Worm (Caenorhabditis elegans) whole organism, midembryonic: Measurements from ENCODE around the gene F41E6.12.

Experiments
- T22C8.4 ChIP-seq: fragments of 200-800 bp; sonication (Bioruptor generic); IDR thresholded peaks from 2 replicates; pipeline ENCODE4 v1.3.6; 2022; ENCODE audit warnings: missing genetic modification characterization, missing compliant biosample characterization
- cog-1 ChIP-seq: sonication (generic microtip); optimal IDR thresholded peaks from 2 replicates; lab custom pipeline; 2016; ENCODE audit warnings: missing genetic modification characterization, missing compliant biosample characterization
- flt-1 ChIP-seq: fragments of 200-800 bp; sonication (Bioruptor generic); IDR thresholded peaks from 2 replicates; pipeline ENCODE4 v1.3.6; 2022; ENCODE audit warnings: missing genetic modification characterization, missing compliant biosample characterization
- klf-2 ChIP-seq: fragments of 200-800 bp; sonication (Bioruptor generic); conservative IDR thresholded peaks from 2 replicates; pipeline ENCODE4 v1.3.6; 2022; ENCODE audit warnings: missing genetic modification reagents, missing genetic modification characterization, missing compliant biosample characterization
- med-1 ChIP-seq: sonication (generic microtip); optimal IDR thresholded peaks from 2 replicates; lab custom pipeline; 2017; ENCODE audit warnings: missing genetic modification characterization, mild to moderate bottlenecking, missing compliant biosample characterization, antibody characterized with exemption, missing genetic modification reagents; ENCODE audit not compliant: insufficient read depth
- ref-1 ChIP-seq: fragments of 200-800 bp; sonication (Bioruptor generic); conservative IDR thresholded peaks from 2 replicates; pipeline ENCODE4 v1.3.6; 2022; ENCODE audit warnings: missing genetic modification reagents, missing genetic modification characterization, missing compliant biosample characterization
- tab-1 ChIP-seq: fragments of 200-800 bp; sonication (Bioruptor generic); IDR thresholded peaks from 2 replicates; pipeline ENCODE4 v1.3.6; 2022; ENCODE audit warnings: missing genetic modification characterization, missing compliant biosample characterization
- ztf-23 ChIP-seq: fragments of 200-800 bp; sonication (Bioruptor generic); IDR thresholded peaks from 2 replicates; pipeline ENCODE4 v1.3.6; 2022; ENCODE audit warnings: missing genetic modification reagents, missing genetic modification characterization, missing compliant biosample characterization
- ztf-29 ChIP-seq: fragments of 200-800 bp; sonication (Bioruptor generic); IDR thresholded peaks from 2 replicates; pipeline ENCODE4 v1.3.6; 2022; ENCODE audit warnings: missing genetic modification reagents, missing genetic modification characterization, missing compliant biosample characterization

The F41E6.12 gene

DNA sequence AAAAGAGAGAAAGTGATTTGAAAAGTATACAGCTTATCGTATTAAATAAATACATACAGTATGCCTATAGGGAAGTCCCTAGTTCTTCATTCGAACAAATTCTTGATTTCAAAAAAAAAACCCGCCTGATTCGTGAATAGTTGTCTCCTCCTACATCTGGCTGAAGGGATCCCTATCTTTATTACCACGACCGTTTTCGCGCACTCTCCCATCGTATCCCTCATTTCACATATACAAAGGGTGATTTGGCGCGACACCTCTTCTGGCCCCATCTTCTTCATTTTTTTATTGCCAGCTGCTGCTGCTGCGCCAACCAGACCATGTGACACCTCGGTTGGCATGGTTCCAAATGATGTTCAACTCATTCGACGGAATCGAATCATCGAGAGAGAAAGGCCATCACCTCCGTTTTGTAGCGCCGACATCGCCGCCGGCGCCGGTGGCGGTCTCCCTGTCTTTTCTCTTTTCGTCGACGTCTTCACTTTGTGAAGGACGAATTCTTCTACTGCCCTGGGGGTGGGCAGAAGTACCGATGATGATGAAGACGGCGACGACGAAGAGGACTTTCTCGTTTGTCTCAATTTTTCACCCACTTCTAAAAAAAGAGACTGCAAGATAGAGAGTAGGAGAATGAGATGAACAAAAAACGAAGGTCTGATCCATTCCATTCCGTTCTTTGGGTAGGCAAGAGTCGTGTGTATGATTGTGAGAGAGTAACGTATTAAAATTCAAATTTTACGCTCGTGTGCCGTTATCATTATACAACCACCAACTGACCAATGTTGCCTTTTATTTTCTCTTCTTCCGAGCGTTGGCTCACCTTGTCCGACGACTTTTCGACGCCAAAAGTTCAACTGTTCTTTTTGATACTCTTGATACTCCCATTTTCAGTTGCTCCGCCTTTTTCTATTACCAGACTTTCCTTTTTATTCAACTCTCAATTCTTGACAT is 33.4 kb upstream of the F41E6.12 start:
- TF ChIP-seq tab-1 (GFP tag; lab: Robert Waterston, UW) (no peak), ref-1 (GFP tag; lab: Robert Waterston, UW) (no peak), med-1 (GFP tag; lab: Kevin White, UChicago) (no peak), cog-1 (tag; lab: Kevin White, UChicago) (no peak), ztf-29 (no peak), T22C8.4 (GFP tag; lab: Robert Waterston, UW) (no peak), klf-2 (GFP tag; lab: Robert Waterston, UW) (no peak), ztf-23 (GFP tag; lab: Robert Waterston, UW) (no peak), flt-1 (GFP tag; lab: Robert Waterston, UW) (no peak)

DNA sequence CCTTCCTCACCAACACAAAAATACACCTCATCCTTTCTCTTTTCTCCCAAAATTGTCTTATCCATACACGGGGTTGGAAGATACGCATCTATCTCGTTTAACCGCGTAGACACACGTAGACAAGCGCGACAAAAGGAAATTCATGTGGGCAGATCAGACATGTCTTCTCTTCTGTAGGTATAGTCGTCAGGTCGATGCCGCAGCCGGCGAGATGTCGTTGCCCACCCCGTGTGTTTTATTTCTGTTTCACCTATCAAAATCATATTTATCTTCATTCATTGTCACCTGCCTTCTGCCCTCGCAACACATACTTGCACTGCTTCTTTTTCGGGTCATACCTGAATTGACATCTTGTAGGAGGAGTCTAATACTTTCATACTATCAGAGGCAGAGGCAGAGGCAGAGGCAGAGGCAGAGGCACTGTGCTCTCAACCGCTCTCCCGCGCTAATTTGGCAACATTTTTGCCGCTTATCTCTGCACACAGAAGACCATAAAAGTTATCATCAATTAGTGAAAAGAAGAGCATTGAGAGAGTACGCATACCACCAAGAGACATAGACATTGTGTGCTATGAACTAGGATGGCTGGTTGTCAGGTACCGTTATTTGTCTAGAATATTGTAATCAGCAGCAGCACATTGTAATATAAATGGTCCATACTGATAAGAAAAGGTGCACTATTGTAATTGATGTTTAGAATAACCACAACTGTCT is 32.5 kb upstream of the F41E6.12 start:
- TF ChIP-seq med-1 (GFP tag; lab: Kevin White, UChicago) (no peak), tab-1 (GFP tag; lab: Robert Waterston, UW) (no peak)

DNA sequence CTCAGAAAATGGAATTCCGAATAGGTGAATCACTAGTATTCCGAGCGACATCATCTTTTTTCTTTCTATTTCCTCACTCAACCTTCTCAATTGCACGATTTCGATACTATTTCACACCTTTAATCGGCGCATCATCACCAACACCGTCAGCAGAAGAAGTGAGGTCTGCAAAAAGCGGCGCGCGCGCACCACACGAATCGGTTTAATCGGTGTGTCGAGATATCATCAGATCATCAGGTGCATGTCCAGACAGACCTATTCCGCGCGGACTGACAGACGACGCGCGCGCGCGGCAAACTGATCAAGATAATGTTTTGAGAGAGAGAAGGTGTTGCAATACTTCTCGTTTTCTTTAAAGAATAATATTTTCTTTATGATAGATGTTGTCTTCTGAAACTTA is 31.5 kb upstream of the F41E6.12 start:
- TF ChIP-seq cog-1 (tag; lab: Kevin White, UChicago): no peak
- no peak for TF ChIP-seq med-1 (GFP tag; lab: Kevin White, UChicago)
- no peak for TF ChIP-seq klf-2 (GFP tag; lab: Robert Waterston, UW)
- TF ChIP-seq T22C8.4 (GFP tag; lab: Robert Waterston, UW): no peak
- TF ChIP-seq ztf-29: no peak
- no peak for TF ChIP-seq tab-1 (GFP tag; lab: Robert Waterston, UW)
- TF ChIP-seq ref-1 (GFP tag; lab: Robert Waterston, UW): no peak
- no peak for TF ChIP-seq ztf-23 (GFP tag; lab: Robert Waterston, UW)
- TF ChIP-seq flt-1 (GFP tag; lab: Robert Waterston, UW): no peak

DNA sequence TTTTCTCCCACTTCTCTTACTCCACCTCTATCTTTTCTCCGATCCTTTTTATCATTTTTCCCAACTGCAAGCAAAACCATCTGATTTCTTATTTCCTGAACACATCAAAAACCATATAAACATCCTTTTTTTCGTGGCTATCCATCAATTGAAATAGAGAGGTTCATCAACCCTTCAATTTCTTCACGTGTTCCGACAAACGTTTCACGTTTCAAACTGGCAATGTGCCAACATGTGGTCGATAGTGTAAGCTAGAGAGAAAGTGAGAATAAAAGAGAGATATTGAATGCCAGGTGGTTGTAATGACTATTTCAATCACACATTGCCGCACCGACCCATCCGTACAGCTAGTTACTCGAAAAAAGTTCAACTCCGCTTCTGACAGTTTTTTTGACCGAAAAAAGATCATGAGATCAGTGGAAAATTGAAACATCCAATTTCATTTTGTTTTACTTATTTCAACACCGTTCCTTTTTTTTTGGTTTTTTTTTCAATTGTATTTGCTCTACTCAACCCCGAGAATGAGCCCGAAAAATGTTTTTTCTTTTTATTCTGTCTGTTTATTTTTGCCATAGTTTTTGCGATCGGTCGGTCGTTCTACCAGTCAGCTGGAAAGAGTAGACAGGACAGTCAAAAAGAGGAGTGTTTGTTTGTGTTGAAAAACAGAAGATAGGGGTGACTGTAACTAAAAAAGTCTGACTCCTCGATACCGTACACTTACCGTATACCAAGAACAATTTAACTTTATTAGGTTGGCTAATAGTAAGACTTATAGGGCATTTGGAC is 29.8 kb upstream of the F41E6.12 start:
- TF ChIP-seq tab-1 (GFP tag; lab: Robert Waterston, UW) (no peak), T22C8.4 (GFP tag; lab: Robert Waterston, UW) (no peak), klf-2 (GFP tag; lab: Robert Waterston, UW) (no peak), ztf-29 (no peak), cog-1 (tag; lab: Kevin White, UChicago) (no peak)

DNA sequence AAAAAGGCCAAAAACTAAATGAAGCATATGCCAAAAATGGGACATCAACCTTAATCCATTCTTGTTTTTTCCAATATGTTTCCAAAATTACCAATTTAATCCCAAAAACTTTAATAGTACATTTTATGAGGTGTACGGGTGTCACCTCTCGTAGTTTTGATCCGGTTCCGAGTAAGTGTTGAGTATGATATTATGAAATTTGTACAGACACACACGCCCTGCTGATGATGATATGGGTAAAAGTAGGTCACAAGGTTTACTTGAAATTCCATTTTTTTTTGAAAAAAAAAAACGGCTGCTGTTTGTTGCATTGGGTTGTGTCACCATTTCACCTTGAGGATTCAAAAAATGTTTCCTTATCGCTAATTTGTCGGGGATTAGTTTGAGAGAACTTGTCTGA is 29.0 kb upstream of the F41E6.12 start:
- TF ChIP-seq med-1 (GFP tag; lab: Kevin White, UChicago): no peak
- TF ChIP-seq ztf-23 (GFP tag; lab: Robert Waterston, UW): no peak
- TF ChIP-seq ref-1 (GFP tag; lab: Robert Waterston, UW): no peak
- no peak for TF ChIP-seq ztf-29
- no peak for TF ChIP-seq klf-2 (GFP tag; lab: Robert Waterston, UW)
- TF ChIP-seq T22C8.4 (GFP tag; lab: Robert Waterston, UW): no peak
- no peak for TF ChIP-seq flt-1 (GFP tag; lab: Robert Waterston, UW)
- TF ChIP-seq tab-1 (GFP tag; lab: Robert Waterston, UW): no peak
- TF ChIP-seq cog-1 (tag; lab: Kevin White, UChicago): no peak

DNA sequence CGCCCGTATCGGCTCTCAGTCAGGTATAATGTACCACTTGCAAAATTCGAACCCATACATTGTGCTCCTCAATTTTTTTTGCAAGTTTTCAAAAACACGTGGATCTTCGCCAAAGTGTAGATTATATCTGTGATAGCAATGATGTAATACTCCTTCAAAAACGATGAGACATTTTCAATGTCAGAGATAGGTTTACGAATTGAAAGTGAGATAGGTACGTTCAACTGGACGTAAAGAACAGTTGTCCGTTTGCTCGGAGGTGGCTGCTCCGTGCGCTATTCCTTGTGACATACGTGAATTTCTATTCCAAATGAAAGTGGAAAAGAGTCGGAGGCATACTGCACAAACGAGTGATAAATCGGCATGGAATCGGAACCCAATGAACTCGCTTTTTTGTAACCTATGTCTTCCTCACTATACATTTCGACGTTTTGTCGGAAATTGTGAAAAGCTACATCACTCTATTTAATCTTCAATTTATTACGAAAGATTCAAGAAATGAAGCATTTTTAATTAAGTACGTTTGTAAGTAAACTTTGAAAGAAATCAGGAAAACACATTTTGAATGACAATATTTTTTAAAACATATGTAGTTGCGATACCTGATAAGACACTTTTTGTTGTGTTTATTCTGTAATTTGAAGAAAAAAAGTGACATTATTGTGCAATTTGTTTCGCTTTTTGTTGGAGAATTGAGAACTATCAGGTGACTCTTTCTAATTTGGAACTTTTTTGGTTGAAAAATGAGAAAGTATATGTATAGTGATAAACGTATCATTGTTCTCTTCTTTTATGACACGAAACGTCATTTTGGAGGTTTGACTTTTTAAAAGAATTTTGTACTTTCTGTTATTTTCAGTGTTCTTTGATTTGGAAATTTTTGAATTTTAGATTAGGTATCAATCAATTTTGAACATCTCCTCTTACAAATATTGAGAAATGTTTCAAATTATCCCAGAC is 25.8 kb upstream of the F41E6.12 start:
- no peak for TF ChIP-seq ztf-29

DNA sequence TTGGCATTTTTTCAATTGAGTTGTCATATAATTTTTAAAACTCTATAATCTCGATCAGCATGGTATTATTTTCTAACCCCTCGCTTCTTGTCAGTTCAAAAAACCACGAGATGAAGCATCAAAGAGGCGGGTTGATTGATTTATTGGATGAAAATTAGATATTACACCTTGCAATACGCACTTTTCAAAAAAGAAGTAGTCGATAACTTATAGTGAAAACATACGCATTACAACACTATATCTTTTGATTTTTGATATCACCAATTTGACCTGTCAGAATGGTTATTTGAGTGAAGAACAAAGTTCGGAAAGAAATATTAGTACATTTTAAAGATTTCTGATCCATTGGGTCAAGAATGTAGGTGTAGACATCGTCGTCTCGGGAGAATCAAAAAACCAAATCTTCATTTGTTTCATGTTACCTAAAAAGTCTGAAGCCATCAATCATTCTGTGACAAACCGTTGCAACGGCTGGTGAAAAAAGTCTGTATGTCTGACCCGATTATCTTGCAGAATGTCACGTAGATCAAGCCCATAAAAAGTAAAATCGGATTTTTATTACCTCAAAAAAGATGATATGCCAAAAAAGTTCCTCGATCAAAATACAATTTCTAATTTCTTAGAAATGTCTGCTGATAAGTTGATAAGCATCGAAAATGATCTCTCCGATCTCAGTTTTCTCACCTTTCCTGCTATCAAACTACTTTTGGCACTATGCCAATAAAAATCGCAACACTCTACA is 24.3 kb upstream of the F41E6.12 start:
- TF ChIP-seq ztf-23 (GFP tag; lab: Robert Waterston, UW): no peak
- no peak for TF ChIP-seq ref-1 (GFP tag; lab: Robert Waterston, UW)
- TF ChIP-seq klf-2 (GFP tag; lab: Robert Waterston, UW): no peak
- no peak for TF ChIP-seq flt-1 (GFP tag; lab: Robert Waterston, UW)

DNA sequence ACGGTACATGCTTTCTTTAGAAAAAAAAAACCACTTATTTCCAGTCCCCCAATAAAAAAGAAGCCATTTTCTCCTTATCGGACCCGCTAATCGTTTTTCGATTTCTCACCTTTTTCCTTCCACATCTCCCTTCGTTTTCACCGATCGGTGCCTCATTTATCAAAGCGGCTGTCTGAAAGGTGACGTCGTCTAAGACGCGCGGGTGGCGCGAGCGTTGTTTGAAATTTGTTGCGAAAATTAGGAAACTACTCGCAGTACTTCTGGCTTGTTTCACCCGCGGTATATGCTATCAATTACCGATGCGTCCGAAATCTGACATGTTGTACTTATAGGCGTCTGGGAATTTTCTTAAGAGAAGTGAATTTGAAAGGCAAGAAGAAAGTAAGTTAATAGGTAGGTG is 23.2 kb upstream of the F41E6.12 start:
- no peak for TF ChIP-seq ztf-29
